Fruit fly (Drosophila melanogaster) whole organism, larva: ENCODE data around the gene Pex14.

ENCODE experiments used
- noc ChIP-seq: fragments of 200-800 bp; sonication (Bioruptor generic); optimal IDR thresholded peaks from 3 replicates; lab custom pipeline; 2019; ENCODE audit warnings: missing biosample characterization, mild to moderate bottlenecking, missing genetic modification characterization, moderate library complexity

The Pex14 gene

dm6 chr3L:20797379-20797778 is 18.8 kb downstream of the Pex14 start:
- no peak for TF ChIP-seq noc (tag; lab: Kevin White, UChicago)

- TF ChIP-seq noc (tag; lab: Kevin White, UChicago): no peak
Measured at dm6 chr3L:20798325-20798846, 19.8 kb downstream of the Pex14 start, which contains the start of the genes CG3698 and tzn. Gene CG3698, minus strand, starts transcription at chr3L:20798375. Gene tzn, plus strand, starts transcription at chr3L:20798645.

- no peak for TF ChIP-seq noc (tag; lab: Kevin White, UChicago)
Measured at dm6 chr3L:20800208-20800607, 21.6 kb downstream of the Pex14 start, which contains the start of gene Spc105R. Gene Spc105R, plus strand, starts transcription at chr3L:20800410.

dm6 chr3L:20809088-20809999 is 30.7 kb downstream of the Pex14 start, which contains the start of the genes CG3634 and HIPP1:
Gene CG3634, minus strand, starts transcription at chr3L:20809272.
Gene HIPP1, plus strand, starts transcription at chr3L:20809669.
- TF ChIP-seq noc (tag; lab: Kevin White, UChicago): no peak

dm6 chr3L:20815666-20816375 is 37.2 kb downstream of the Pex14 start, which contains the start of the genes CG3618 and Pka-R1:
Gene CG3618, minus strand, starts transcription at chr3L:20816075.
Gene Pka-R1, plus strand, starts transcription at chr3L:20816118.
- TF ChIP-seq noc (tag; lab: Kevin White, UChicago): no peak

dm6 chr3L:20817927-20818326 is 39.3 kb downstream of the Pex14 start, which contains the start of gene Mst77F:
Gene Mst77F, minus strand, starts transcription at chr3L:20818027.
- no peak for TF ChIP-seq noc (tag; lab: Kevin White, UChicago)

dm6 chr3L:20823206-20823803 is 44.7 kb downstream of the Pex14 start:
- TF ChIP-seq noc (tag; lab: Kevin White, UChicago): no peak

dm6 chr3L:20826950-20827910 is 48.6 kb downstream of the Pex14 start:
- TF ChIP-seq noc (tag; lab: Kevin White, UChicago): peak; percentile 43

- no peak for TF ChIP-seq noc (tag; lab: Kevin White, UChicago)
Measured at dm6 chr3L:20827962-20828361, 49.4 kb downstream of the Pex14 start.
